Fruit fly (Drosophila melanogaster): Measurements from ENCODE around the gene CG2519.

The CG2519 gene

dm6 chr3R:5497600-5497999, 50.0 kb downstream of the CG2519 start:
- TF ChIP-seq CG4730 (GFP tag; IDR thresholded peaks at IDR 0.05): no peak
- no peak for TF ChIP-seq CG4820 (GFP tag; optimal IDR thresholded peaks at IDR 0.05)
- no peak for TF ChIP-seq B-H2 (GFP tag; optimal IDR thresholded peaks at IDR 0.05)
- no peak for TF ChIP-seq CG4360 (GFP tag; IDR thresholded peaks at IDR 0.05)
- peak; percentile 85 for TF ChIP-seq sug (tag; optimal IDR thresholded peaks at IDR 0.05)
- TF ChIP-seq CG7987 (GFP tag; optimal IDR thresholded peaks at IDR 0.05): no peak
- TF ChIP-seq Bdp1 (GFP tag; optimal IDR thresholded peaks at IDR 0.05): no peak
- TF ChIP-seq exex (tag; optimal IDR thresholded peaks at IDR 0.05): peak; percentile 83
- TF ChIP-seq sima (GFP tag; optimal IDR thresholded peaks at IDR 0.05): no peak
- no peak for TF ChIP-seq CG3838 (GFP tag; optimal IDR thresholded peaks at IDR 0.05)
- no peak for TF ChIP-seq CG2875 (GFP tag; optimal IDR thresholded peaks at IDR 0.05)
- TF ChIP-seq vnd (GFP tag; IDR thresholded peaks at IDR 0.05; ENCODE audit: partially characterized antibody): no peak
- peak; percentile 34; the same call in 1 of the 2 replicates for TF ChIP-seq bowl (GFP tag; IDR thresholded peaks at IDR 0.05)
- TF ChIP-seq CG34376 (GFP tag; optimal IDR thresholded peaks at IDR 0.05): peak; percentile 36
- no peak for TF ChIP-seq scrt (GFP tag; optimal IDR thresholded peaks at IDR 0.05)
- 0 out of 2 replicates have a peak, but pooled peaks have one; percentile 16 for TF ChIP-seq bbx (GFP tag; IDR thresholded peaks at IDR 0.05; ENCODE audit: partially characterized antibody)
- TF ChIP-seq CG8290 (GFP tag; optimal IDR thresholded peaks at IDR 0.05): no peak
- no peak for TF ChIP-seq CG8290 (tag; optimal IDR thresholded peaks at IDR 0.05)
- TF ChIP-seq lola (GFP tag; optimal IDR thresholded peaks at IDR 0.05): no peak
- TF ChIP-seq CG4404 (GFP tag; IDR thresholded peaks at IDR 0.05): no peak
- TF ChIP-seq CG11247 (GFP tag; IDR thresholded peaks at IDR 0.05): peak; percentile 13; the same call in 1 of the 2 replicates
- peak; percentile 43 for TF ChIP-seq lab (GFP tag; optimal IDR thresholded peaks at IDR 0.05)
- no peak for TF ChIP-seq pan (optimal IDR thresholded peaks at IDR 0.05)
- peak in 1 of 2 experiments; percentile 10 for TF ChIP-seq pan (GFP tag; optimal IDR thresholded peaks at IDR 0.05 in 1 of 2, IDR thresholded peaks at IDR 0.05 in 1 of 2)
- 0 out of 3 replicates have a peak, but pooled peaks have one; percentile 43 for TF ChIP-seq so (GFP tag; IDR thresholded peaks at IDR 0.05)
- peak; percentile 34 for TF ChIP-seq sd (tag; optimal IDR thresholded peaks at IDR 0.05)
- TF ChIP-seq grau (tag; optimal IDR thresholded peaks at IDR 0.05): no peak
- TF ChIP-seq CG6813 (GFP tag; optimal IDR thresholded peaks at IDR 0.05): no peak
- no peak for TF ChIP-seq CG12391 (tag; optimal IDR thresholded peaks at IDR 0.05)
- peak; percentile 47 for TF ChIP-seq CG12769 (tag; optimal IDR thresholded peaks at IDR 0.05)
- peak; percentile 79 for TF ChIP-seq crol (GFP tag; IDR thresholded peaks at IDR 0.05)
- peak; percentile 12 for TF ChIP-seq CG18599 (GFP tag; optimal IDR thresholded peaks at IDR 0.05)
- no peak for TF ChIP-seq dmrt11E (tag; optimal IDR thresholded peaks at IDR 0.05)
- no peak for TF ChIP-seq klu (GFP tag; IDR thresholded peaks at IDR 0.05)
- no peak for TF ChIP-seq CG5245 (GFP tag; optimal IDR thresholded peaks at IDR 0.05)
- peak; percentile 64 for TF ChIP-seq Hey (tag; optimal IDR thresholded peaks at IDR 0.05)
- no peak for TF ChIP-seq CG10462 (GFP tag; optimal IDR thresholded peaks at IDR 0.05)
- TF ChIP-seq toy (GFP tag; IDR thresholded peaks at IDR 0.05): no peak
- TF ChIP-seq grn (GFP tag; optimal IDR thresholded peaks at IDR 0.05): peak; percentile 71
- TF ChIP-seq CG14860 (GFP tag; IDR thresholded peaks at IDR 0.05; ENCODE audit: partially characterized antibody): no peak
- TF ChIP-seq HLH54F (GFP tag; optimal IDR thresholded peaks at IDR 0.05): no peak
- no peak for TF ChIP-seq CG10267 (tag; optimal IDR thresholded peaks at IDR 0.05)
- TF ChIP-seq ap (GFP tag; IDR thresholded peaks at IDR 0.05): no peak
- TF ChIP-seq ftz-f1 (GFP tag; optimal IDR thresholded peaks at IDR 0.05): peak; percentile 56
- no peak for TF ChIP-seq peb (GFP tag; IDR thresholded peaks at IDR 0.05)
- TF ChIP-seq cwo (GFP tag; optimal IDR thresholded peaks at IDR 0.05): peak; percentile 31
- 0 out of 4 replicates have a peak, but pooled peaks have one; percentile 11 for TF ChIP-seq chinmo (GFP tag; IDR thresholded peaks at IDR 0.05; ENCODE audit: partially characterized antibody)
- TF ChIP-seq mirr (GFP tag; optimal IDR thresholded peaks at IDR 0.05): peak; percentile 52
- 0 out of 3 replicates have a peak, but pooled peaks have one; percentile 5 for TF ChIP-seq Dbx (GFP tag; IDR thresholded peaks at IDR 0.05)
- peak in 1 of 2 experiments; percentile 8 for TF ChIP-seq Hr78 (GFP tag; optimal IDR thresholded peaks at IDR 0.05)

All from whole organism, embryonic.